Worm (Caenorhabditis elegans) whole organism, late embryonic: ENCODE results near the gene Y49A3A.3.

Source experiments
- C08G9.2 ChIP-seq: sonication (generic microtip); optimal IDR thresholded peaks from 2 replicates; lab custom pipeline; 2016; ENCODE audit warnings: mild to moderate bottlenecking, missing genetic modification characterization, moderate library complexity, missing compliant biosample characterization
- ceh-30 ChIP-seq: fragments of 150-350 bp; optimal IDR thresholded peaks from 2 replicates; lab custom pipeline; 2014; ENCODE audit warnings: missing biosample characterization, missing genetic modification characterization
- ceh-31 ChIP-seq: sonication (generic microtip); optimal IDR thresholded peaks from 2 replicates; lab custom pipeline; 2016; ENCODE audit warnings: missing genetic modification characterization, missing compliant biosample characterization
- nhr-11 ChIP-seq: fragments of 150-350 bp; optimal IDR thresholded peaks from 2 replicates; lab custom pipeline; 2014; ENCODE audit warnings: missing biosample characterization, missing genetic modification characterization
- pha-2 ChIP-seq: sonication (generic microtip); optimal IDR thresholded peaks from 2 replicates; lab custom pipeline; 2017; ENCODE audit warnings: mild to moderate bottlenecking, missing genetic modification characterization, missing compliant biosample characterization
- tbx-2 ChIP-seq: sonication (generic microtip); optimal IDR thresholded peaks from 2 replicates; lab custom pipeline; 2016; ENCODE audit warnings: missing genetic modification characterization, missing compliant biosample characterization
- unc-55 ChIP-seq: sonication (generic microtip); optimal IDR thresholded peaks from 2 replicates; lab custom pipeline; 2017; ENCODE audit warnings: missing biosample characterization, missing genetic modification reagents, missing genetic modification characterization

DNA sequence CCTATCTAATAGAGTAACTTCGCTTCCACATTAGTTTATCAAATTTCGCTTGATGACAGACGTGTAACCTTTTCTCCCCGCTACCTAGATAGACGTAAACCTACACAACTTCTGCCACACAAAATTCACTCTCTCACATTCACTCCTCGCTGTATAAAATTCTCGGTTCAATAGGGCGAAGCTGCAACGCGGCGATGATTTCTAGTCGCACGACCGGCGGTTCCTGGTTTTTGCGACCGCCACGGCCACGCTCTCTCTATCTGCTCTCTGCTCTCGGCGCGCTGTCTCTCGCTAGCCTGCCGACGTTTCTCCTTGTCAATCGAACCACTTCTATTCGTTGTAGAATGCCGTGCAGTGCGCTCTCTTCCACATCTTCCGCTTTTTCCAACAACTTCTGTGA lies 3.3 kb upstream of the Y49A3A.3 start:
- TF ChIP-seq nhr-11, result no peak
- no peak for TF ChIP-seq ceh-30 (tag; lab: Kevin White, UChicago)
- TF ChIP-seq ceh-31 (tag; lab: Kevin White, UChicago), result peak; percentile 78
- TF ChIP-seq unc-55 (GFP tag; lab: Kevin White, UChicago), result no peak
- TF ChIP-seq C08G9.2, result peak; percentile 64
- TF ChIP-seq tbx-2 (tag; lab: Kevin White, UChicago), result peak; percentile 75
- no peak for TF ChIP-seq pha-2 (tag; lab: Kevin White, UChicago)
